Worm (Caenorhabditis elegans): ENCODE measurements around the gene F53F4.18.
A peak's percentile ranks its signal among the peaks of the same experiment; 100 is the strongest.

F53F4.18 gene

DNA sequence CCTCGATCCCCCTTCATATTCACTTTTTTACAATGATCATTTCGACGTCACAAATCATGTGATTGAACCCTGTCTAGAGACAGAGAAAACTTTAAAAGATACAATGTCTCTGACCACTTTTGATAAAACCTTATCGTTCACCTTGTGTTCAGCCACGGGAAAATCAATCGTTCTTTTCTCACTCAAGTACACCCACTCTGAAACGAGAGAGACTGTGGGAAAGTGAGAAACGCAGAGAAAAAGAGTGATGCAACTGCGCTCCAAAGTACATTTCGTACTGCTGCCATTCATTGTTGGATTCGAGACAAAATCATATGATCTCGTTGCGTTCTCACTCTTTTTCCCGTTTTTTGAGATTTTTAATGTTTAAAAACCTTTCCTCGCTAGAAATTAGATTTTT, 24.7 kb upstream of the F53F4.18 start (continued):
- TF ChIP-seq ces-1 (GFP tag; optimal IDR thresholded peaks at IDR 0.05): no peak
- peak; percentile 17 for TF ChIP-seq jun-1 (tag; optimal IDR thresholded peaks at IDR 0.05)
- peak; percentile 70 for TF ChIP-seq nhr-76 (tag; optimal IDR thresholded peaks at IDR 0.05)
- TF ChIP-seq zip-2 (tag; optimal IDR thresholded peaks at IDR 0.05): no peak
- TF ChIP-seq nhr-102 (tag; optimal IDR thresholded peaks at IDR 0.05): peak; percentile 83
- TF ChIP-seq snpc-1.2 (GFP tag; IDR thresholded peaks at IDR 0.05): no peak
- TF ChIP-seq sdz-12 (GFP tag; optimal IDR thresholded peaks at IDR 0.05): no peak
- no peak; the same call in 1 of the 2 replicates for TF ChIP-seq Y48G9A.11 (GFP tag; IDR thresholded peaks at IDR 0.05)
- TF ChIP-seq ceh-32 (tag; optimal IDR thresholded peaks at IDR 0.05; ENCODE audit: poor library complexity): no peak
- peak; percentile 29 for TF ChIP-seq lin-13 (GFP tag; optimal IDR thresholded peaks at IDR 0.05)
- TF ChIP-seq ceh-28 (tag; optimal IDR thresholded peaks at IDR 0.05): no peak
- TF ChIP-seq nhr-6 (tag; optimal IDR thresholded peaks at IDR 0.05): peak; percentile 98
- TF ChIP-seq hlh-30 (tag; optimal IDR thresholded peaks at IDR 0.05; ENCODE audit: insufficient read depth): peak; percentile 99
- TF ChIP-seq egl-43 (GFP tag; IDR thresholded peaks at IDR 0.05): no peak
- peak; percentile 69 for TF ChIP-seq php-3 (GFP tag; IDR thresholded peaks at IDR 0.05)
- TF ChIP-seq gei-8 (GFP tag; optimal IDR thresholded peaks at IDR 0.05): no peak
- peak; percentile 82 for TF ChIP-seq mes-2 (tag; optimal IDR thresholded peaks at IDR 0.05; ENCODE audit: poor library complexity, severe bottlenecking)
- no peak for TF ChIP-seq madf-5 (GFP tag; IDR thresholded peaks at IDR 0.05)
- peak; percentile 8 for TF ChIP-seq spr-3 (GFP tag; optimal IDR thresholded peaks at IDR 0.05)
- peak; percentile 81 for TF ChIP-seq T26A8.4 (GFP tag; IDR thresholded peaks at IDR 0.05)
- TF ChIP-seq dve-1 (tag; optimal IDR thresholded peaks at IDR 0.05; ENCODE audit: insufficient read depth): peak; percentile 99
- TF ChIP-seq cey-2 (tag; optimal IDR thresholded peaks at IDR 0.05; ENCODE audit: borderline replicate concordance, insufficient read depth): peak; percentile 17
- TF ChIP-seq lin-1 (GFP tag; IDR thresholded peaks at IDR 0.05): peak; percentile 54; the same call in 1 of the 2 replicates
- no peak for TF ChIP-seq zag-1 (tag; optimal IDR thresholded peaks at IDR 0.05)
- TF ChIP-seq ctbp-1 (GFP tag; IDR thresholded peaks at IDR 0.05): 0 out of 2 replicates have a peak, but pooled peaks have one; percentile 48
- peak; percentile 45 to 91 for TF ChIP-seq lsy-2 (tag; optimal IDR thresholded peaks at IDR 0.05)
- peak; percentile 47 for TF ChIP-seq nhr-25 (tag; optimal IDR thresholded peaks at IDR 0.05; ENCODE audit: borderline replicate concordance, insufficient read depth)
- no peak for TF ChIP-seq F37D6.2 (tag; optimal IDR thresholded peaks at IDR 0.05)
- TF ChIP-seq ceh-82 (tag; optimal IDR thresholded peaks at IDR 0.05): no peak
- TF ChIP-seq Y75B8A.6 (GFP tag; IDR thresholded peaks at IDR 0.05): no peak
- TF ChIP-seq lin-38 (GFP tag; IDR thresholded peaks at IDR 0.05): peak; percentile 95
- TF ChIP-seq mdt-29 (GFP tag; IDR thresholded peaks at IDR 0.05): peak; percentile 83
- TF ChIP-seq ceh-20 (GFP tag; IDR thresholded peaks at IDR 0.05): peak; percentile 68
- peak; percentile 84 for TF ChIP-seq dpl-1 (GFP tag; optimal IDR thresholded peaks at IDR 0.05)
- peak; percentile 77 for TF ChIP-seq hmg-1.1 (GFP tag; IDR thresholded peaks at IDR 0.05)
- TF ChIP-seq ZK337.2 (GFP tag; IDR thresholded peaks at IDR 0.05): no peak
- peak; percentile 83 for TF ChIP-seq T20F7.1 (GFP tag; optimal IDR thresholded peaks at IDR 0.05)
- TF ChIP-seq nhr-11 (tag; optimal IDR thresholded peaks at IDR 0.05): peak; percentile 90
- peak; percentile 75 for TF ChIP-seq mxl-3 (GFP tag; optimal IDR thresholded peaks at IDR 0.05)
- peak; percentile 10 to 72 for TF ChIP-seq hif-1 (tag; optimal IDR thresholded peaks at IDR 0.05)
- TF ChIP-seq nhr-77 (tag; optimal IDR thresholded peaks at IDR 0.05): peak; percentile 89
